Worm (Caenorhabditis elegans) whole organism, L3 larva: ENCODE measurements around the gene srv-17.

ENCODE experiments used
- R02D3.7 ChIP-seq: fragments of 150-350 bp; optimal IDR thresholded peaks from 2 replicates; lab custom pipeline; 2014; ENCODE audit warnings: missing biosample characterization, missing genetic modification characterization
- ZK546.5 ChIP-seq: sonication (generic microtip); optimal IDR thresholded peaks from 2 replicates; lab custom pipeline; 2017; ENCODE audit warnings: missing biosample characterization, missing genetic modification characterization
- aly-2 ChIP-seq: fragments of 150-350 bp; optimal IDR thresholded peaks from 2 replicates; lab custom pipeline; 2014; ENCODE audit warnings: missing biosample characterization, missing genetic modification characterization
- ama-1 ChIP-seq: fragments of 150-350 bp; optimal IDR thresholded peaks from 2 replicates; lab custom pipeline; 2018
- ceh-28 ChIP-seq: fragments of 150-350 bp; optimal IDR thresholded peaks from 2 replicates; lab custom pipeline; 2014; ENCODE audit warnings: missing biosample characterization, missing genetic modification reagents, missing genetic modification characterization
- ceh-9 ChIP-seq: sonication (generic microtip); optimal IDR thresholded peaks from 2 replicates; lab custom pipeline; 2018; ENCODE audit warnings: missing biosample characterization, missing genetic modification characterization
- daf-12 ChIP-seq: fragments of 150-350 bp; optimal IDR thresholded peaks from 2 replicates; lab custom pipeline; 2014; ENCODE audit warnings: missing biosample characterization, missing genetic modification reagents, missing genetic modification characterization
- egl-27 ChIP-seq: sonication (generic microtip); optimal IDR thresholded peaks from 4 replicates; lab custom pipeline; 2017; ENCODE audit warnings: missing biosample characterization, missing genetic modification reagents, missing genetic modification characterization
- egl-5 ChIP-seq: fragments of 150-350 bp; optimal IDR thresholded peaks from 2 replicates; lab custom pipeline; 2017; ENCODE audit warnings: missing biosample characterization, missing genetic modification reagents, missing genetic modification characterization, inconsistent platforms
- elt-1 ChIP-seq: fragments of 150-350 bp; optimal IDR thresholded peaks from 2 replicates; lab custom pipeline; 2014; ENCODE audit warnings: missing biosample characterization, missing genetic modification characterization
- elt-2 ChIP-seq: sonication (generic microtip); optimal IDR thresholded peaks from 2 replicates; lab custom pipeline; 2016; ENCODE audit warnings: missing genetic modification reagents, mild to moderate bottlenecking, missing genetic modification characterization, missing compliant biosample characterization
- elt-3 ChIP-seq, 3 experiments: fragments of 150-350 bp in 1 of 3; sonication (generic microtip) in 2 of 3; optimal IDR thresholded peaks; 2 replicates in 2 of 3; 4 replicates in 1 of 3; lab custom pipeline; 2014 to 2017; ENCODE audit warnings: missing biosample characterization in 3 of 3, missing genetic modification characterization in 3 of 3
- eor-1 ChIP-seq, 2 experiments: fragments of 150-350 bp; optimal IDR thresholded peaks; 2 replicates each; lab custom pipeline; 2014 to 2018; ENCODE audit warnings: missing biosample characterization in 2 of 2, missing genetic modification characterization in 2 of 2
- fkh-10 ChIP-seq: sonication (generic microtip); optimal IDR thresholded peaks from 2 replicates; lab custom pipeline; 2017; ENCODE audit warnings: missing biosample characterization, missing genetic modification reagents, missing genetic modification characterization
- fkh-2 ChIP-seq: fragments of 150-350 bp; optimal IDR thresholded peaks from 2 replicates; lab custom pipeline; 2014; ENCODE audit warnings: missing biosample characterization, missing genetic modification reagents, missing genetic modification characterization
- hmg-11 ChIP-seq: sonication (generic microtip); optimal IDR thresholded peaks from 2 replicates; lab custom pipeline; 2016; ENCODE audit warnings: missing genetic modification characterization, missing compliant biosample characterization
- jun-1 ChIP-seq: fragments of 150-350 bp; optimal IDR thresholded peaks from 2 replicates; lab custom pipeline; 2014; ENCODE audit warnings: missing biosample characterization, missing genetic modification reagents, missing genetic modification characterization
- lin-15B ChIP-seq: fragments of 150-350 bp; optimal IDR thresholded peaks from 2 replicates; lab custom pipeline; 2014; ENCODE audit warnings: missing biosample characterization, missing genetic modification characterization
- mdl-1 ChIP-seq: fragments of 150-350 bp; optimal IDR thresholded peaks from 2 replicates; lab custom pipeline; 2014; ENCODE audit warnings: missing biosample characterization, missing genetic modification characterization
- mml-1 ChIP-seq: fragments of 150-350 bp; sonication (generic microtip); optimal IDR thresholded peaks from 3 replicates; lab custom pipeline; 2014; ENCODE audit warnings: missing biosample characterization, missing genetic modification characterization
- nfya-1 ChIP-seq: sonication (generic microtip); optimal IDR thresholded peaks from 2 replicates; lab custom pipeline; 2017; ENCODE audit warnings: missing genetic modification characterization, mild to moderate bottlenecking, missing compliant biosample characterization, antibody characterized with exemption, moderate library complexity; ENCODE audit not compliant: insufficient read depth
- nhr-11 ChIP-seq: fragments of 150-350 bp; optimal IDR thresholded peaks from 2 replicates; lab custom pipeline; 2014; ENCODE audit warnings: missing biosample characterization, missing genetic modification characterization
- nhr-12 ChIP-seq: fragments of 150-350 bp; optimal IDR thresholded peaks from 2 replicates; lab custom pipeline; 2014; ENCODE audit warnings: missing biosample characterization, missing genetic modification characterization
- nhr-23 ChIP-seq: fragments of 150-350 bp; optimal IDR thresholded peaks from 2 replicates; lab custom pipeline; 2014; ENCODE audit warnings: missing biosample characterization, missing genetic modification reagents, missing genetic modification characterization
- nhr-237 ChIP-seq: fragments of 150-350 bp; optimal IDR thresholded peaks from 2 replicates; lab custom pipeline; 2014; ENCODE audit warnings: missing biosample characterization, missing genetic modification characterization
- nhr-28 ChIP-seq: fragments of 150-350 bp; optimal IDR thresholded peaks from 2 replicates; lab custom pipeline; 2014; ENCODE audit warnings: missing biosample characterization, missing genetic modification characterization
- nhr-43 ChIP-seq: sonication (generic microtip); optimal IDR thresholded peaks from 2 replicates; lab custom pipeline; 2016; ENCODE audit warnings: mild to moderate bottlenecking, missing genetic modification characterization, missing compliant biosample characterization; ENCODE audit not compliant: poor library complexity, severe bottlenecking
- nhr-76 ChIP-seq: fragments of 150-350 bp; sonication (generic microtip); optimal IDR thresholded peaks from 5 replicates; lab custom pipeline; 2014; ENCODE audit warnings: missing biosample characterization, missing genetic modification characterization
- nhr-77 ChIP-seq: fragments of 150-350 bp; optimal IDR thresholded peaks from 2 replicates; lab custom pipeline; 2014; ENCODE audit warnings: missing biosample characterization, missing genetic modification characterization
- pha-4 ChIP-seq: fragments of 150-350 bp; optimal IDR thresholded peaks from 2 replicates; lab custom pipeline; 2014; ENCODE audit warnings: missing biosample characterization, missing genetic modification reagents, missing genetic modification characterization
- pqm-1 ChIP-seq: fragments of 150-350 bp; optimal IDR thresholded peaks from 2 replicates; lab custom pipeline; 2017; ENCODE audit warnings: missing biosample characterization, missing genetic modification characterization, inconsistent platforms
- sea-2 ChIP-seq: fragments of 150-350 bp; sonication (generic microtip); optimal IDR thresholded peaks from 4 replicates; lab custom pipeline; 2014; ENCODE audit warnings: missing biosample characterization, missing genetic modification reagents, missing genetic modification characterization
- skn-1 ChIP-seq: fragments of 150-350 bp; optimal IDR thresholded peaks from 2 replicates; lab custom pipeline; 2014; ENCODE audit warnings: missing biosample characterization, missing genetic modification characterization
- snpc-4 ChIP-seq: fragments of 150-350 bp; optimal IDR thresholded peaks from 2 replicates; lab custom pipeline; 2014; ENCODE audit warnings: missing biosample characterization, missing genetic modification characterization
- unc-39 ChIP-seq: sonication (generic microtip); optimal IDR thresholded peaks from 4 replicates; lab custom pipeline; 2017; ENCODE audit warnings: missing biosample characterization, missing genetic modification characterization
- unc-62 ChIP-seq: fragments of 150-350 bp; sonication (generic microtip); optimal IDR thresholded peaks from 4 replicates; lab custom pipeline; 2014; ENCODE audit warnings: missing biosample characterization, missing genetic modification reagents, missing genetic modification characterization
- ztf-4 ChIP-seq: fragments of 150-350 bp; optimal IDR thresholded peaks from 2 replicates; lab custom pipeline; 2014; ENCODE audit warnings: missing biosample characterization, missing genetic modification characterization

The srv-17 gene

DNA sequence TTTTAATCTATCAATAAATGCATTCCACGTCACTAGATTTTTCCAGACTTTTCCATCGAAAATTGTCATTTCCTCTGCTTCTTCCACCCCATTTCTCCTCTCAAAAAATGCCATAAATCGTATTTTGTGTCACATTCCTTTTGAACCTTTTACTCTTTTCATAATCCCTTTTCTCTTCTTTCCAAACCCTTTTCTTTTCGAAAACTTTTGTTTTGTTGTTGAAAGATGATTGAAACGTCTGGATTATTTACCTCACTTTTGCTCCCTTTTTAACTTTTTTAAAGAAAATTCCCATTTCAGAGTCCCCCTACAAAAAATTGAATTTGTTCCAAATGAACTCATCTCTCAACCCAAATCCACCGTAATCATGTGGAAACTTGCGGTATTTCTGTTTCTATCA, 30.8 kb downstream of the srv-17 start, which contains the start of gene C06E7.2:
TSS of gene C06E7.2 (plus strand) at position 301 of the 400 bp plus-strand sequence.
- no peak for TF ChIP-seq nhr-77 (tag; lab: Kevin White, UChicago)
- TF ChIP-seq nhr-28 (tag; lab: Kevin White, UChicago) = no peak
- no peak for TF ChIP-seq daf-12
- TF ChIP-seq ceh-9 (tag; lab: Kevin White, UChicago) = no peak
- no peak for TF ChIP-seq mdl-1 (tag; lab: Kevin White, UChicago)
- no peak for TF ChIP-seq eor-1 (tag; optimal IDR thresholded peaks at IDR 0.05; lab: Kevin White, UChicago)
- TF ChIP-seq unc-39 (tag; lab: Kevin White, UChicago) = no peak
- TF ChIP-seq lin-15B (tag; lab: Kevin White, UChicago) = no peak
- no peak for TF ChIP-seq egl-27 (tag; lab: Kevin White, UChicago)
- no peak for TF ChIP-seq jun-1 (tag; lab: Kevin White, UChicago)
- no peak for TF ChIP-seq ama-1
- TF ChIP-seq fkh-2 (tag; lab: Kevin White, UChicago) = no peak
- no peak for TF ChIP-seq nfya-1 (tag; lab: Kevin White, UChicago)

DNA sequence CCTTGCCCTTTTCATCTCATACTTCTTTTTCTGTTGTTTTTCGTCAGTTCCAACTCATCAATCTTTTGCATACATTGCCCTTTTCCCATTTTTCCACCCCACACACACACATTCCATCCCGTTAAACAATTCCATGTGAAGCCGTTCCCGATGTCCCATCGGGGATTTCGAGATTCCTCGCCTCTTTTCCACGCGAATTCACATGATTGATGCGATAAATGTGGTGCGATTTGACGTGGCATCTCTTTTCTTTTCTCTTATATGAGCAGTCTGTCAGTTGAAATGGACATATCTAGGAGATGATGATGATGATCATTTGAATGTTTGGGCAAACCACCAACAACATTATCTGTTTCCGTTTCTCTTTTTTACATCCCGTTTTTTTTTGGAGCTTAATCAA, 35.8 kb downstream of the srv-17 start:
- TF ChIP-seq skn-1 (no peak), egl-5 (peak; percentile 30), unc-62 (GFP tag; lab: Kevin White, UChicago) (peak; percentile 16)

DNA sequence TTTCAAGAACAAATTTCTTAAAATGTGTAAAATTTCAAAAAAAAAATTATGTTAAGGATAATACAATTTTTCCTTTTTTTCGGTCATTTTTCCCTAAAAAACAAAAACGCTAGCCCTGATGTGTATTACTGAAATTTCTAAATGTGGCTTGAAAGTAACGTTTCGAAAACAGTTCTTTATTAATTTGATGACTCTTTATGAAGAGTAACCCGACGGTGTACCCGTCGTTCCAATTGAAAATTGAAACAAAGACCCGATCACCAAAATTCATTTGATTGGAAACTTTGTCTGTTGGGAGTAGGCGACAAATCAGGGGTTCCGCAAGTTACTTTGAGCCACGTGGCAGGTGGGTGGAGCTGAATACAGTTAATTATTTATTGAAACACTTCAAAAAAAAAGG, 37.2 kb downstream of the srv-17 start:
- TF ChIP-seq R02D3.7 (tag; lab: Kevin White, UChicago) = no peak
- no peak for TF ChIP-seq elt-1 (tag; lab: Kevin White, UChicago)
- TF ChIP-seq nhr-28 (tag; lab: Kevin White, UChicago) = no peak
- TF ChIP-seq ceh-9 (tag; lab: Kevin White, UChicago) = no peak
- no peak for TF ChIP-seq nhr-237 (tag; lab: Kevin White, UChicago)
- TF ChIP-seq egl-27 (tag; lab: Kevin White, UChicago) = no peak
- no peak for TF ChIP-seq eor-1 (tag; optimal IDR thresholded peaks at IDR 0.05; lab: Kevin White, UChicago)
- no peak for TF ChIP-seq nhr-12 (tag; lab: Kevin White, UChicago)
- no peak for TF ChIP-seq mml-1 (tag; lab: Kevin White, UChicago)
- TF ChIP-seq nhr-43 = no peak
- TF ChIP-seq ceh-28 (tag; lab: Kevin White, UChicago) = no peak
- TF ChIP-seq unc-39 (tag; lab: Kevin White, UChicago) = no peak
- no peak for TF ChIP-seq elt-2 (tag; lab: Kevin White, UChicago)

DNA sequence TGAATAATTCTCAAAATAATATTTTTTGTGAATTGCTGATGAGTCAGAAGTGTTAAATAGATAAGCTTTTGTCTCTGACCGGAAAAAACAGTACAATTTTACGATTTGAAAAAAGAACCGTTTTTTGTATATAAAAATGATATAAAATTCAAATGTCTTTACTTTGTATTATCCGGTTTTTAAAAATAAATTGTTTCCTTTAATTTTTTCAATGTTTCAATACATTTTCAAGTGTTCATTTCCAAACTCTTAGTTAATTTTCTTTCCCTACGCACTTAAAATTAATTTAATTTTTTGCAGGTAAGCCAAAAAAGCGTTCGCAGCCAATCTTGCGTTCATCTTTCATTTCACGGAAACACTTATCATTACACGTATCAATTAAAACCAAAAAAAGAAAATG, 45.5 kb downstream of the srv-17 start, which contains the start of gene egal-1:
TSS of gene egal-1 (plus strand) at position 301 of the 400 bp plus-strand sequence.
- TF ChIP-seq nhr-76 (tag; lab: Kevin White, UChicago) (no peak), ZK546.5 (tag; lab: Kevin White, UChicago) (no peak), pha-4 (tag; lab: Kevin White, UChicago) (no peak), aly-2 (tag; lab: Kevin White, UChicago) (no peak), nfya-1 (tag; lab: Kevin White, UChicago) (no peak), elt-2 (tag; lab: Kevin White, UChicago) (no peak), fkh-10 (GFP tag; lab: Kevin White, UChicago) (no peak)

DNA sequence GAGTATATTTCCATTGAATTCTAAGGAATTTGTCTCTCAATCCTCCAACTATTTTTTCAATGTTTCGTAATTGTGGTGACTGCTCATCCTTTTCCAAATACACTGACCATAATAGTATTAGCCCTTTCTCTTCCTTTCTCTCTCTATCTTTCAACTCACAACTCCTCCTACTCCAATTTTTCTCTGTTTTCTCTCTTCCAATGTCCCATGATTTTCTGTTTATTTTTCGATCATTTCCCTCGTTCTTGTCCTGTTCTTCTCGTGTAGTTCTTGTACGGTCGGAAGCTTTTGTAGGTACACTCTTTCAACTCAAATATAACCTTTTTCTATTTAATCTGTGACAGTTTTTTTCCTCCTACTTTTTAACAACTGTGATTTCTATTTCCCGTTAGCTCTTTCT, 48.0 kb downstream of the srv-17 start:
- TF ChIP-seq unc-39 (tag; lab: Kevin White, UChicago) (no peak), elt-3 (tag; optimal IDR thresholded peaks at IDR 0.05; lab: Kevin White, UChicago) (no peak), fkh-10 (GFP tag; lab: Kevin White, UChicago) (no peak), elt-2 (tag; lab: Kevin White, UChicago) (peak; percentile 6), nhr-11 (no peak), pqm-1 (peak; percentile 55), aly-2 (tag; lab: Kevin White, UChicago) (no peak), nhr-43 (no peak), jun-1 (tag; lab: Kevin White, UChicago) (no peak), ceh-9 (tag; lab: Kevin White, UChicago) (no peak), ama-1 (no peak), sea-2 (GFP tag; lab: Kevin White, UChicago) (no peak), nhr-237 (tag; lab: Kevin White, UChicago) (no peak), snpc-4 (tag; lab: Kevin White, UChicago) (no peak), R02D3.7 (tag; lab: Kevin White, UChicago) (no peak), ztf-4 (tag; lab: Kevin White, UChicago) (no peak), mml-1 (tag; lab: Kevin White, UChicago) (no peak), unc-62 (GFP tag; lab: Kevin White, UChicago) (no peak), ZK546.5 (tag; lab: Kevin White, UChicago) (no peak), nhr-77 (tag; lab: Kevin White, UChicago) (no peak), nhr-76 (tag; lab: Kevin White, UChicago) (no peak), hmg-11 (peak; percentile 29), egl-5 (no peak), nhr-23 (tag; lab: Kevin White, UChicago) (no peak), ceh-28 (tag; lab: Kevin White, UChicago) (no peak), pha-4 (tag; lab: Kevin White, UChicago) (peak; percentile 98), mdl-1 (tag; lab: Kevin White, UChicago) (no peak), lin-15B (tag; lab: Kevin White, UChicago) (no peak)
- TF ChIP-seq, all 47 proteins: peak for 4
